Fruit fly (Drosophila melanogaster): ENCODE results near the gene CG6729.

Gene CG6729

DNA sequence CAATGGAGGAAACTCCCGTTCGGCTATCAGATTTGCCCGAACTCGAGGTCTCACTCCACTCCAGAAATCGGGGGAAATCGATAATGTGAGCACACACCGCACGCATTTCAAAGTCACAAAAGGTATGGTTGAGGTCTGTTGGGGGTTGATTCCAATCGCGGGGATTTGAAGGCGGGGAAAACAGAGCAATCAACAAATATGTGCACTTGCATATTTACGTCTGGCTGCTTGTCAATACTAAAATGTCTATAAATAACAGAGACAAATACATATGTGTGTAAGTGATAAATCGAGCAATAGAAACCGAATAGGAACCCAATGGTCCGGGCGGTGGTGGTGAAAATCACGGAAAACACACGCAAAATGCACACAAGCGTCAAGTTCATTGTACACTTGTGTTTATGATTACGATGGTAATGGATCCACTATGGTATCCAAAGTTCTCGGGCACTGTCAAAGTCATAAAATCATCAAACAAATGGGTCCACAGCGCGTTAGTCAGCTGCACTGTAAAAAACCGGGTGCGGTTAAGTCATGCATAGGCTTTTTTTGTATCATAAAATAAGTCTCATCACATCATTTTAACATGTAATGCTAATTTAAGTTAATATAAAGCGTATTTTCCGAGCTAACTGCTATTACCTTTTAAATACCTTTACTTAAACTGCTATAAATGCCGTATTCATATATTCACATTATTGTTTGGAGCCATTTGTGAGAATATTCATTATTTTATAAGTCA lies 8.3 kb upstream of the CG6729 start (continued):
- TF ChIP-seq cwo (GFP tag; optimal IDR thresholded peaks at IDR 0.05) = peak; percentile 39
- no peak for TF ChIP-seq CG31224 (GFP tag; IDR thresholded peaks at IDR 0.05)
- peak; percentile 90 for TF ChIP-seq btn (GFP tag; optimal IDR thresholded peaks at IDR 0.05)
- peak; percentile 88 for TF ChIP-seq CG14965 (GFP tag; optimal IDR thresholded peaks at IDR 0.05; ENCODE audit: borderline replicate concordance)
- TF ChIP-seq CG14860 (GFP tag; IDR thresholded peaks at IDR 0.05; ENCODE audit: partially characterized antibody) = no peak
- peak; percentile 37 for TF ChIP-seq CG31388 (GFP tag; optimal IDR thresholded peaks at IDR 0.05)
- peak; percentile 80 for TF ChIP-seq CG9609 (GFP tag; optimal IDR thresholded peaks at IDR 0.05)
- peak; percentile 69 for TF ChIP-seq bigmax (GFP tag; optimal IDR thresholded peaks at IDR 0.05)
- TF ChIP-seq Hmx (GFP tag; optimal IDR thresholded peaks at IDR 0.05) = no peak
- peak; percentile 46 for TF ChIP-seq Hand (GFP tag; optimal IDR thresholded peaks at IDR 0.05)
- TF ChIP-seq CG2199 (GFP tag; IDR thresholded peaks at IDR 0.05) = no peak; the same call in 2 of the 3 replicates
- no peak for TF ChIP-seq CG6791 (GFP tag; IDR thresholded peaks at IDR 0.05; ENCODE audit: partially characterized antibody)
- TF ChIP-seq Ets97D (GFP tag; optimal IDR thresholded peaks at IDR 0.05) = peak; percentile 54
- peak; percentile 87 for TF ChIP-seq Atf-2 (GFP tag; optimal IDR thresholded peaks at IDR 0.05)
- TF ChIP-seq CG7556 (GFP tag; optimal IDR thresholded peaks at IDR 0.05) = peak; percentile 86
- peak; percentile 98 for TF ChIP-seq fd64A (GFP tag; optimal IDR thresholded peaks at IDR 0.05)
- no peak for TF ChIP-seq Bgb (GFP tag; IDR thresholded peaks at IDR 0.05; ENCODE audit: partially characterized antibody)
- TF ChIP-seq lbe (GFP tag; optimal IDR thresholded peaks at IDR 0.05) = no peak
- TF ChIP-seq Kr (GFP tag; optimal IDR thresholded peaks at IDR 0.05) = peak; percentile 97
- peak; percentile 48 for TF ChIP-seq Dek (tag; optimal IDR thresholded peaks at IDR 0.05)
- peak; percentile 79 for TF ChIP-seq CG12219 (GFP tag; optimal IDR thresholded peaks at IDR 0.05)
- TF ChIP-seq tna (GFP tag; IDR thresholded peaks at IDR 0.05; ENCODE audit: partially characterized antibody) = no peak
- TF ChIP-seq Chrac-16 (GFP tag; optimal IDR thresholded peaks at IDR 0.05) = peak; percentile 26
- TF ChIP-seq CG16863 (GFP tag; optimal IDR thresholded peaks at IDR 0.05) = peak; percentile 92
- peak; percentile 79 for TF ChIP-seq Mrtf (GFP tag; IDR thresholded peaks at IDR 0.05)
- peak; percentile 77 for TF ChIP-seq CG17802 (tag; optimal IDR thresholded peaks at IDR 0.05)
- TF ChIP-seq Vsx1 (GFP tag; optimal IDR thresholded peaks at IDR 0.05) = peak; percentile 98
- TF ChIP-seq BtbVII (GFP tag; optimal IDR thresholded peaks at IDR 0.05) = peak; percentile 83
- TF ChIP-seq CG17612 (GFP tag; IDR thresholded peaks at IDR 0.05) = peak; percentile 81
- peak; percentile 95 for TF ChIP-seq zfh1 (GFP tag; IDR thresholded peaks at IDR 0.05)
- peak; percentile 69 for TF ChIP-seq CG6654 (GFP tag; optimal IDR thresholded peaks at IDR 0.05)
- TF ChIP-seq fru (optimal IDR thresholded peaks at IDR 0.05) = no peak
- peak; percentile 47; the same call in 1 of the 2 replicates for TF ChIP-seq dimm (GFP tag; IDR thresholded peaks at IDR 0.05)
- TF ChIP-seq Adf1 (GFP tag; IDR thresholded peaks at IDR 0.05) = no peak
- TF ChIP-seq CG4404 (GFP tag; IDR thresholded peaks at IDR 0.05) = 0 out of 2 replicates have a peak, but pooled peaks have one; percentile 33
- TF ChIP-seq Sry-δ (GFP tag; optimal IDR thresholded peaks at IDR 0.05) = peak; percentile 56
- TF ChIP-seq CTCF (GFP tag; optimal IDR thresholded peaks at IDR 0.05) = peak; percentile 22
- peak in 1 of 3 experiments; percentile 94 for TF ChIP-seq lola (GFP tag; optimal IDR thresholded peaks at IDR 0.05)
- peak; percentile 32 for TF ChIP-seq Xbp1 (GFP tag; optimal IDR thresholded peaks at IDR 0.05)
- TF ChIP-seq YL-1 (GFP tag; optimal IDR thresholded peaks at IDR 0.05) = peak; percentile 95
- peak; percentile 53 for TF ChIP-seq Bteb2 (GFP tag; optimal IDR thresholded peaks at IDR 0.05)
- peak; percentile 82 for TF ChIP-seq p53 (GFP tag; optimal IDR thresholded peaks at IDR 0.05)
- TF ChIP-seq CG5953 (GFP tag; IDR thresholded peaks at IDR 0.05) = peak; percentile 78
- TF ChIP-seq B-H2 (GFP tag; optimal IDR thresholded peaks at IDR 0.05) = peak; percentile 3
- TF ChIP-seq CG8765 (GFP tag; IDR thresholded peaks at IDR 0.05) = no peak
- peak; percentile 23; the same call in 1 of the 2 replicates for TF ChIP-seq MBD-R2 (GFP tag; IDR thresholded peaks at IDR 0.05)
- TF ChIP-seq Hsf (GFP tag; optimal IDR thresholded peaks at IDR 0.05) = peak; percentile 78
- TF ChIP-seq ac (GFP tag; optimal IDR thresholded peaks at IDR 0.05) = peak; percentile 95
- TF ChIP-seq CG11247 (GFP tag; IDR thresholded peaks at IDR 0.05) = peak; percentile 83
- TF ChIP-seq CG11093 (GFP tag; IDR thresholded peaks at IDR 0.05) = peak; percentile 84

Measured in whole organism, embryonic.